Worm (Caenorhabditis elegans) whole organism, mixed stage, embryonic: ENCODE data around the gene mab-3.

Experiments
- hlh-1 ChIP-seq: fragments of 150-350 bp; optimal IDR thresholded peaks from 2 replicates; lab custom pipeline; 2014; ENCODE audit warnings: missing biosample characterization, missing genetic modification reagents, missing genetic modification characterization
- nhr-76 ChIP-seq: sonication (generic microtip); optimal IDR thresholded peaks from 2 replicates; lab custom pipeline; 2017; ENCODE audit warnings: missing biosample characterization, missing genetic modification characterization
- unc-62 ChIP-seq: fragments of 150-350 bp; optimal IDR thresholded peaks from 2 replicates; lab custom pipeline; 2014; ENCODE audit warnings: missing biosample characterization, missing genetic modification reagents, missing genetic modification characterization

- TF ChIP-seq nhr-76 (tag; lab: Kevin White, UChicago) = no peak
- TF ChIP-seq hlh-1 = no peak
- TF ChIP-seq unc-62 (GFP tag; lab: Kevin White, UChicago) = no peak
Measured at ce11 chrII:9735785-9736184, 3.8 kb downstream of the mab-3 start.
